Fruit fly (Drosophila melanogaster) whole organism, prepupa: ENCODE data around the gene Arfip.

ENCODE experiments used
- Blimp-1 ChIP-seq: fragments of 200-800 bp; sonication (Bioruptor generic); optimal IDR thresholded peaks from 3 replicates; lab custom pipeline; 2017; ENCODE audit warnings: missing biosample characterization, missing genetic modification characterization, mild to moderate bottlenecking, moderate library complexity, missing genetic modification reagents
- CG10631 ChIP-seq: fragments of 200-800 bp; sonication (Bioruptor generic); optimal IDR thresholded peaks from 2 replicates; lab custom pipeline; 2016; ENCODE audit warnings: missing biosample characterization, missing genetic modification characterization
- CG11762 ChIP-seq: fragments of 200-800 bp; sonication (Bioruptor generic); optimal IDR thresholded peaks from 3 replicates; lab custom pipeline; 2016; ENCODE audit warnings: missing biosample characterization, missing genetic modification characterization; ENCODE audit not compliant: insufficient read depth
- CG11902 ChIP-seq: fragments of 200-800 bp; sonication (Bioruptor generic); optimal IDR thresholded peaks from 3 replicates; lab custom pipeline; 2016; ENCODE audit warnings: missing biosample characterization, missing genetic modification characterization
- CG15336 ChIP-seq: fragments of 200-800 bp; sonication (Bioruptor generic); IDR thresholded peaks from 2 replicates; pipeline ENCODE4 v1.3.6; 2022; ENCODE audit warnings: missing biosample characterization, missing genetic modification characterization
- CG1621 ChIP-seq: fragments of 200-800 bp; sonication (Bioruptor generic); optimal IDR thresholded peaks from 3 replicates; lab custom pipeline; 2018; ENCODE audit warnings: missing biosample characterization, mild to moderate bottlenecking, missing genetic modification characterization
- CG16779 ChIP-seq: fragments of 200-800 bp; sonication (Bioruptor generic); optimal IDR thresholded peaks from 3 replicates; lab custom pipeline; 2017; ENCODE audit warnings: missing biosample characterization, mild to moderate bottlenecking, missing genetic modification characterization
- CG3032 ChIP-seq: fragments of 200-800 bp; optimal IDR thresholded peaks from 2 replicates; lab custom pipeline; 2019; ENCODE audit warnings: missing biosample characterization, mild to moderate bottlenecking, missing genetic modification characterization, moderate library complexity
- CG31627 ChIP-seq: fragments of 200-800 bp; sonication (Bioruptor generic); optimal IDR thresholded peaks from 3 replicates; lab custom pipeline; 2016; ENCODE audit warnings: missing biosample characterization, missing genetic modification characterization
- CG32006 ChIP-seq: fragments of 200-800 bp; sonication (Bioruptor generic); optimal IDR thresholded peaks from 3 replicates; lab custom pipeline; 2017; ENCODE audit warnings: missing biosample characterization, mild to moderate bottlenecking, missing genetic modification characterization
- CG34406 ChIP-seq: fragments of 200-800 bp; sonication (Bioruptor generic); optimal IDR thresholded peaks from 3 replicates; lab custom pipeline; 2016; ENCODE audit warnings: missing biosample characterization, missing genetic modification characterization
- CG3919 ChIP-seq: fragments of 200-800 bp; sonication (Bioruptor generic); optimal IDR thresholded peaks from 3 replicates; lab custom pipeline; 2016; ENCODE audit warnings: missing biosample characterization, missing genetic modification characterization
- CG4318 ChIP-seq: fragments of 200-800 bp; sonication (Bioruptor generic); optimal IDR thresholded peaks from 3 replicates; lab custom pipeline; 2017; ENCODE audit warnings: missing biosample characterization, mild to moderate bottlenecking, missing genetic modification characterization
- CG6163 ChIP-seq: fragments of 200-800 bp; sonication (Bioruptor generic); IDR thresholded peaks from 3 replicates; pipeline ENCODE4 v1.3.6; 2022; ENCODE audit warnings: missing biosample characterization, missing genetic modification characterization
- CG6276 ChIP-seq: fragments of 200-800 bp; sonication (Bioruptor generic); optimal IDR thresholded peaks from 2 replicates; lab custom pipeline; 2017; ENCODE audit warnings: missing biosample characterization, mild to moderate bottlenecking, missing genetic modification characterization
- CG6808 ChIP-seq: fragments of 200-800 bp; sonication (Bioruptor generic); optimal IDR thresholded peaks from 3 replicates; lab custom pipeline; 2017; ENCODE audit warnings: missing biosample characterization, missing genetic modification characterization, mild to moderate bottlenecking, moderate library complexity, missing genetic modification reagents
- CG6854 ChIP-seq: fragments of 200-800 bp; sonication (Bioruptor generic); optimal IDR thresholded peaks from 2 replicates; lab custom pipeline; 2017; ENCODE audit warnings: missing biosample characterization, mild to moderate bottlenecking, missing genetic modification characterization
- CG8119 ChIP-seq: fragments of 200-800 bp; sonication (Bioruptor generic); IDR thresholded peaks from 3 replicates; pipeline ENCODE4 v1.3.6; 2022; ENCODE audit warnings: missing biosample characterization, missing genetic modification characterization
- CG8319 ChIP-seq: fragments of 200-800 bp; sonication (Bioruptor generic); optimal IDR thresholded peaks from 3 replicates; lab custom pipeline; 2016; ENCODE audit warnings: missing biosample characterization, missing genetic modification characterization
- CG8632 ChIP-seq: fragments of 200-800 bp; sonication (Bioruptor generic); optimal IDR thresholded peaks from 3 replicates; lab custom pipeline; 2016; ENCODE audit warnings: missing biosample characterization, missing genetic modification characterization
- CG9139 ChIP-seq: fragments of 200-800 bp; sonication (Bioruptor generic); optimal IDR thresholded peaks from 3 replicates; lab custom pipeline; 2017; ENCODE audit warnings: missing biosample characterization, mild to moderate bottlenecking, missing genetic modification characterization
- Eip75B ChIP-seq: fragments of 200-800 bp; sonication (Bioruptor generic); optimal IDR thresholded peaks from 3 replicates; lab custom pipeline; 2016; ENCODE audit warnings: missing biosample characterization, missing genetic modification characterization
- Eip93F ChIP-seq: fragments of 200-800 bp; sonication (Bioruptor generic); optimal IDR thresholded peaks from 2 replicates; lab custom pipeline; 2016; ENCODE audit warnings: missing biosample characterization, mild to moderate bottlenecking, missing genetic modification characterization
- Ets21C ChIP-seq: fragments of 200-800 bp; sonication (Bioruptor generic); optimal IDR thresholded peaks from 3 replicates; lab custom pipeline; 2016; ENCODE audit warnings: missing biosample characterization, missing genetic modification characterization
- Ets96B ChIP-seq: fragments of 200-800 bp; optimal IDR thresholded peaks from 2 replicates; lab custom pipeline; 2019; ENCODE audit warnings: missing biosample characterization, mild to moderate bottlenecking, missing genetic modification characterization, moderate library complexity
- Gug ChIP-seq: fragments of 200-800 bp; sonication (Bioruptor generic); IDR thresholded peaks from 2 replicates; pipeline ENCODE4 v1.3.6; 2022; ENCODE audit warnings: missing biosample characterization, missing genetic modification characterization
- Hr38 ChIP-seq: sonication (Bioruptor generic); optimal IDR thresholded peaks from 2 replicates; lab custom pipeline; 2016; ENCODE audit warnings: missing biosample characterization, missing genetic modification characterization
- Hr4 ChIP-seq: fragments of 200-800 bp; sonication (Bioruptor generic); optimal IDR thresholded peaks from 3 replicates; lab custom pipeline; 2016; ENCODE audit warnings: missing biosample characterization, missing genetic modification characterization
- Met ChIP-seq: fragments of 200-800 bp; sonication (Bioruptor generic); optimal IDR thresholded peaks from 3 replicates; lab custom pipeline; 2016; ENCODE audit warnings: missing biosample characterization, missing genetic modification characterization
- OdsH ChIP-seq: fragments of 200-800 bp; sonication (Bioruptor generic); optimal IDR thresholded peaks from 3 replicates; lab custom pipeline; 2016; ENCODE audit warnings: missing biosample characterization, missing genetic modification characterization
- Smox ChIP-seq: fragments of 200-800 bp; sonication (Bioruptor generic); optimal IDR thresholded peaks from 3 replicates; lab custom pipeline; 2016; ENCODE audit warnings: missing biosample characterization, missing genetic modification characterization
- Sox102F ChIP-seq: fragments of 200-800 bp; sonication (Bioruptor generic); optimal IDR thresholded peaks from 2 replicates; lab custom pipeline; 2016; ENCODE audit warnings: missing biosample characterization, mild to moderate bottlenecking, missing genetic modification characterization
- Sox14 ChIP-seq: fragments of 200-800 bp; sonication (Bioruptor generic); optimal IDR thresholded peaks from 3 replicates; lab custom pipeline; 2016; ENCODE audit warnings: missing biosample characterization, missing genetic modification characterization
- Sox15 ChIP-seq: fragments of 200-800 bp; sonication (Bioruptor generic); optimal IDR thresholded peaks from 3 replicates; lab custom pipeline; 2016; ENCODE audit warnings: missing biosample characterization, missing genetic modification characterization
- achi ChIP-seq: fragments of 200-800 bp; sonication (Bioruptor generic); optimal IDR thresholded peaks from 3 replicates; lab custom pipeline; 2016; ENCODE audit warnings: missing biosample characterization, missing genetic modification characterization
- acj6 ChIP-seq: fragments of 200-800 bp; sonication (Bioruptor generic); optimal IDR thresholded peaks from 3 replicates; lab custom pipeline; 2016; ENCODE audit warnings: missing biosample characterization, missing genetic modification characterization
- dac ChIP-seq: fragments of 200-800 bp; sonication (Bioruptor generic); optimal IDR thresholded peaks from 2 replicates; lab custom pipeline; 2017; ENCODE audit warnings: missing biosample characterization, mild to moderate bottlenecking, missing genetic modification characterization
- dsx ChIP-seq: fragments of 200-800 bp; optimal IDR thresholded peaks from 3 replicates; lab custom pipeline; 2019; ENCODE audit warnings: missing biosample characterization, mild to moderate bottlenecking, missing genetic modification characterization, moderate library complexity; ENCODE audit not compliant: poor library complexity, severe bottlenecking
- eg ChIP-seq: fragments of 200-800 bp; sonication (Bioruptor generic); IDR thresholded peaks from 3 replicates; pipeline ENCODE4 v1.3.6; 2022; ENCODE audit warnings: missing biosample characterization, missing genetic modification characterization
- fd59A ChIP-seq: fragments of 200-800 bp; sonication (Bioruptor generic); optimal IDR thresholded peaks from 2 replicates; lab custom pipeline; 2017; ENCODE audit warnings: missing biosample characterization, mild to moderate bottlenecking, missing genetic modification characterization, missing genetic modification reagents
- fd85E ChIP-seq: fragments of 200-800 bp; sonication (Bioruptor generic); optimal IDR thresholded peaks from 3 replicates; lab custom pipeline; 2016; ENCODE audit warnings: missing biosample characterization, missing genetic modification characterization
- lz ChIP-seq: fragments of 200-800 bp; sonication (Bioruptor generic); optimal IDR thresholded peaks from 3 replicates; lab custom pipeline; 2016; ENCODE audit warnings: missing biosample characterization, missing genetic modification characterization
- net ChIP-seq: fragments of 200-800 bp; sonication (Bioruptor generic); optimal IDR thresholded peaks from 3 replicates; lab custom pipeline; 2016; ENCODE audit warnings: missing biosample characterization, missing genetic modification characterization
- spab ChIP-seq: fragments of 200-800 bp; sonication (Bioruptor generic); optimal IDR thresholded peaks from 2 replicates; lab custom pipeline; 2017; ENCODE audit warnings: missing biosample characterization, mild to moderate bottlenecking, missing genetic modification characterization, missing genetic modification reagents
- ss ChIP-seq, 2 experiments: fragments of 200-800 bp; sonication (Bioruptor generic); optimal IDR thresholded peaks; 2 replicates in 1 of 2; 3 replicates in 1 of 2; lab custom pipeline; 2017 to 2018; ENCODE audit warnings: mild to moderate bottlenecking in 2 of 2, missing biosample characterization in 2 of 2, missing genetic modification characterization in 2 of 2, moderate library complexity in 1 of 2
- svp ChIP-seq: fragments of 200-800 bp; sonication (Bioruptor generic); peaks from one replicate; lab custom pipeline; 2016; ENCODE audit warnings: missing biosample characterization, missing genetic modification characterization
- topi ChIP-seq: fragments of 200-800 bp; sonication (Bioruptor generic); optimal IDR thresholded peaks from 3 replicates; lab custom pipeline; 2016; ENCODE audit warnings: missing biosample characterization, missing genetic modification characterization
- vri ChIP-seq: fragments of 200-800 bp; sonication (Bioruptor generic); optimal IDR thresholded peaks from 3 replicates; lab custom pipeline; 2016; ENCODE audit warnings: missing biosample characterization, mild to moderate bottlenecking, missing genetic modification characterization

The Arfip gene

dm6 chr3R:11222587-11222986, 12.2 kb downstream of the Arfip start:
- TF ChIP-seq Ets21C (no peak), Sox15 (GFP tag; lab: Kevin White, UChicago) (no peak), CG15336 (GFP tag; lab: Robert Waterston, UW) (no peak)

- peak; percentile 51 for TF ChIP-seq CG11762 (GFP tag; lab: Kevin White, UChicago)
- peak; percentile 63 for TF ChIP-seq Smox (GFP tag; lab: Kevin White, UChicago)
- no peak for TF ChIP-seq CG11902 (GFP tag; lab: Kevin White, UChicago)
- no peak for TF ChIP-seq Eip93F (GFP tag; lab: Kevin White, UChicago)
- TF ChIP-seq eg, result peak; percentile 72; the same call in 2 of the 3 replicates
- TF ChIP-seq CG8119 (GFP tag; lab: Robert Waterston, UW), result peak; percentile 52; the same call in 2 of the 3 replicates
- TF ChIP-seq CG8319 (GFP tag; lab: Kevin White, UChicago), result no peak
- TF ChIP-seq net (GFP tag; lab: Kevin White, UChicago), result peak; percentile 77
- peak; percentile 68 for TF ChIP-seq CG6163
- peak; percentile 47 for TF ChIP-seq achi (GFP tag; lab: Kevin White, UChicago)
- TF ChIP-seq Sox102F, result peak; percentile 87
- TF ChIP-seq CG6276 (GFP tag; lab: Kevin White, UChicago), result no peak
- TF ChIP-seq vri, result peak; percentile 86
- peak; percentile 44; the same call in 1 of the 2 replicates for TF ChIP-seq CG15336 (GFP tag; lab: Robert Waterston, UW)
- peak; percentile 83 for TF ChIP-seq Eip75B
- peak; percentile 28 for TF ChIP-seq Ets21C
- TF ChIP-seq CG3032 (tag; lab: Kevin White, UChicago), result peak; percentile 50
- TF ChIP-seq ss (GFP tag; optimal IDR thresholded peaks at IDR 0.05; lab: Kevin White, UChicago), result peak; percentile 82 to 83
- TF ChIP-seq CG9139 (GFP tag; lab: Kevin White, UChicago), result peak; percentile 75
- TF ChIP-seq Gug (GFP tag; lab: Robert Waterston, UW), result no peak
- TF ChIP-seq spab (GFP tag; lab: Kevin White, UChicago), result no peak
- peak; percentile 78 for TF ChIP-seq CG16779 (tag; lab: Kevin White, UChicago)
- TF ChIP-seq CG34406, result peak; percentile 52
- TF ChIP-seq CG6808 (GFP tag; lab: Kevin White, UChicago), result peak; percentile 67
- no peak for TF ChIP-seq dac
- TF ChIP-seq acj6 (GFP tag; lab: Kevin White, UChicago), result no peak
- peak; percentile 76 for TF ChIP-seq CG3919 (GFP tag; lab: Kevin White, UChicago)
- TF ChIP-seq Hr38 (GFP tag; lab: Kevin White, UChicago), result no peak
- TF ChIP-seq CG6854, result peak; percentile 93
- peak; percentile 75 for TF ChIP-seq dsx
- peak; percentile 73 for TF ChIP-seq Met (GFP tag; lab: Kevin White, UChicago)
- TF ChIP-seq CG31627 (GFP tag; lab: Kevin White, UChicago), result peak; percentile 22
- TF ChIP-seq topi, result peak; percentile 78
- TF ChIP-seq svp (GFP tag; lab: Kevin White, UChicago), result no peak
- TF ChIP-seq Blimp-1 (GFP tag; lab: Kevin White, UChicago), result peak; percentile 38
- TF ChIP-seq Ets96B (tag; lab: Kevin White, UChicago), result peak; percentile 59
- TF ChIP-seq OdsH (GFP tag; lab: Kevin White, UChicago), result no peak
- TF ChIP-seq Hr4 (GFP tag; lab: Kevin White, UChicago), result no peak
- TF ChIP-seq Sox15 (GFP tag; lab: Kevin White, UChicago), result no peak
- no peak for TF ChIP-seq CG32006 (GFP tag; lab: Kevin White, UChicago)
- TF ChIP-seq fd59A (GFP tag; lab: Kevin White, UChicago), result peak; percentile 23
- peak; percentile 54 for TF ChIP-seq lz
- TF ChIP-seq CG1621 (tag; lab: Kevin White, UChicago), result peak; percentile 58
- no peak for TF ChIP-seq CG10631 (GFP tag; lab: Kevin White, UChicago)
- TF ChIP-seq Sox14, result peak; percentile 53
- TF ChIP-seq CG4318 (GFP tag; lab: Kevin White, UChicago), result no peak
- TF ChIP-seq CG8632, result peak; percentile 40
- TF ChIP-seq fd85E, result peak; percentile 53
These were observed 13.2 kb downstream of the Arfip start, which contains the start of the genes CG6693 and RpL3 for dm6 chr3R:11221437-11222230. TSS of gene CG6693 (minus strand) at chr3R:11221639. TSS of gene RpL3 (plus strand) at chr3R:11221894.
